Worm (Caenorhabditis elegans) whole organism, L4 larva: Measurements from ENCODE around the gene hlh-3.

Source experiments
- D1046.2 ChIP-seq: fragments of 200-800 bp; sonication (Bioruptor generic); IDR thresholded peaks from 2 replicates; pipeline ENCODE4 v1.3.6; 2022; ENCODE audit warnings: missing genetic modification characterization, missing compliant biosample characterization
- F37D6.2 ChIP-seq: sonication (generic microtip); optimal IDR thresholded peaks from 2 replicates; lab custom pipeline; 2016; ENCODE audit warnings: mild to moderate bottlenecking, missing genetic modification characterization, missing compliant biosample characterization
- F44E2.7 ChIP-seq: fragments of 200-800 bp; sonication (Bioruptor generic); IDR thresholded peaks from 2 replicates; pipeline ENCODE4 v2.1.2; 2022; ENCODE audit warnings: missing genetic modification characterization, missing compliant biosample characterization
- T20F7.1 ChIP-seq: fragments of 200-800 bp; sonication (Bioruptor generic); optimal IDR thresholded peaks from 2 replicates; lab custom pipeline; 2018; ENCODE audit warnings: mild to moderate bottlenecking, missing genetic modification characterization, missing compliant biosample characterization
- ZK337.2 ChIP-seq: fragments of 200-800 bp; sonication (Bioruptor generic); IDR thresholded peaks from 2 replicates; pipeline ENCODE4 v1.3.6; 2022; ENCODE audit warnings: missing genetic modification reagents, missing genetic modification characterization, missing compliant biosample characterization
- ZK546.5 ChIP-seq, 2 experiments: sonication (generic microtip); optimal IDR thresholded peaks; 2 replicates each; lab custom pipeline; 2017; ENCODE audit warnings: missing biosample characterization in 2 of 2, missing genetic modification characterization in 2 of 2
- arid-1 ChIP-seq: fragments of 200-800 bp; sonication (Bioruptor generic); conservative IDR thresholded peaks from 2 replicates; pipeline ENCODE4 v1.3.6; 2022; ENCODE audit warnings: missing genetic modification reagents, missing genetic modification characterization, missing compliant biosample characterization
- attf-4 ChIP-seq: sonication (generic microtip); optimal IDR thresholded peaks from 3 replicates; lab custom pipeline; 2017; ENCODE audit warnings: missing biosample characterization, missing genetic modification characterization
- ceh-32 ChIP-seq: sonication (generic microtip); optimal IDR thresholded peaks from 2 replicates; lab custom pipeline; 2016; ENCODE audit warnings: mild to moderate bottlenecking, missing genetic modification characterization, missing compliant biosample characterization; ENCODE audit not compliant: poor library complexity
- ceh-44 ChIP-seq: fragments of 200-800 bp; sonication (Bioruptor generic); IDR thresholded peaks from 2 replicates; pipeline ENCODE4 v1.3.6; 2022; ENCODE audit warnings: missing genetic modification reagents, missing genetic modification characterization, missing compliant biosample characterization
- ceh-82 ChIP-seq: sonication (generic microtip); optimal IDR thresholded peaks from 2 replicates; lab custom pipeline; 2017; ENCODE audit warnings: missing biosample characterization, missing genetic modification characterization
- ces-1 ChIP-seq: fragments of 150-350 bp; sonication (generic microtip); optimal IDR thresholded peaks from 4 replicates; lab custom pipeline; 2014; ENCODE audit warnings: missing biosample characterization, missing genetic modification reagents, missing genetic modification characterization
- ctbp-1 ChIP-seq: fragments of 200-800 bp; sonication (Bioruptor generic); IDR thresholded peaks from 2 replicates; pipeline ENCODE4 v1.3.6; 2022; ENCODE audit warnings: missing genetic modification reagents, missing genetic modification characterization, missing compliant biosample characterization
- daf-12 ChIP-seq: fragments of 150-350 bp; optimal IDR thresholded peaks from 2 replicates; lab custom pipeline; 2014; ENCODE audit warnings: missing biosample characterization, missing genetic modification reagents, missing genetic modification characterization
- dmd-9 ChIP-seq: fragments of 200-800 bp; sonication (Bioruptor generic); IDR thresholded peaks from 2 replicates; pipeline ENCODE4 v1.3.6; 2022; ENCODE audit warnings: missing genetic modification reagents, missing genetic modification characterization, missing compliant biosample characterization
- dpl-1 ChIP-seq: fragments of 150-350 bp; optimal IDR thresholded peaks from 2 replicates; lab custom pipeline; 2014; ENCODE audit warnings: missing biosample characterization, missing genetic modification reagents, missing genetic modification characterization
- duxl-1 ChIP-seq: sonication (generic microtip); optimal IDR thresholded peaks from 2 replicates; lab custom pipeline; 2016; ENCODE audit warnings: mild to moderate bottlenecking, missing genetic modification characterization, moderate library complexity, missing compliant biosample characterization; ENCODE audit not compliant: poor library complexity
- egl-27 ChIP-seq: sonication (generic microtip); optimal IDR thresholded peaks from 3 replicates; lab custom pipeline; 2017; ENCODE audit warnings: missing biosample characterization, missing genetic modification reagents, missing genetic modification characterization
- egl-43 ChIP-seq: fragments of 200-800 bp; sonication (Bioruptor generic); IDR thresholded peaks from 2 replicates; pipeline ENCODE4 v1.3.6; 2022; ENCODE audit warnings: missing genetic modification reagents, missing genetic modification characterization, missing compliant biosample characterization
- fkh-10 ChIP-seq: fragments of 150-350 bp; optimal IDR thresholded peaks from 2 replicates; lab custom pipeline; 2014; ENCODE audit warnings: missing biosample characterization, missing genetic modification reagents, missing genetic modification characterization
- fos-1 ChIP-seq: fragments of 150-350 bp; optimal IDR thresholded peaks from 2 replicates; lab custom pipeline; 2014; ENCODE audit warnings: missing biosample characterization, missing genetic modification characterization
- hif-1 ChIP-seq, 2 experiments: sonication (generic microtip); optimal IDR thresholded peaks; 2 replicates each; lab custom pipeline; 2016 to 2017; ENCODE audit warnings: missing compliant biosample characterization in 2 of 2, missing genetic modification characterization in 2 of 2, missing genetic modification reagents in 2 of 2, missing genotype in 2 of 2, mild to moderate bottlenecking in 1 of 2
- hlh-11 ChIP-seq: fragments of 200-800 bp; sonication (Bioruptor generic); optimal IDR thresholded peaks from 2 replicates; lab custom pipeline; 2018; ENCODE audit warnings: mild to moderate bottlenecking, missing genetic modification characterization, missing compliant biosample characterization
- lim-7 ChIP-seq: fragments of 200-800 bp; sonication (Bioruptor generic); IDR thresholded peaks from 2 replicates; pipeline ENCODE4 v1.3.6; 2022; ENCODE audit warnings: missing genetic modification characterization, missing compliant biosample characterization
- lin-1 ChIP-seq: fragments of 200-800 bp; sonication (Bioruptor generic); IDR thresholded peaks from 2 replicates; pipeline ENCODE4 v1.3.6; 2022; ENCODE audit warnings: missing genetic modification reagents, missing genetic modification characterization, missing compliant biosample characterization
- lin-13 ChIP-seq: fragments of 150-350 bp; optimal IDR thresholded peaks from 2 replicates; lab custom pipeline; 2014; ENCODE audit warnings: missing biosample characterization, missing genetic modification reagents, missing genetic modification characterization
- lin-15B ChIP-seq: fragments of 150-350 bp; sonication (generic microtip); optimal IDR thresholded peaks from 3 replicates; lab custom pipeline; 2014; ENCODE audit warnings: missing biosample characterization, missing genetic modification characterization
- lin-38 ChIP-seq: fragments of 200-800 bp; sonication (Bioruptor generic); IDR thresholded peaks from 2 replicates; pipeline ENCODE4 v1.3.6; 2022; ENCODE audit warnings: missing genetic modification reagents, missing genetic modification characterization, missing compliant biosample characterization
- mdl-1 ChIP-seq, 2 experiments: fragments of 150-350 bp in 1 of 2; sonication (generic microtip) in 1 of 2; optimal IDR thresholded peaks; 2 replicates each; lab custom pipeline; 2014 to 2017; ENCODE audit warnings: missing biosample characterization in 2 of 2, missing genetic modification characterization in 2 of 2
- mxl-3 ChIP-seq: fragments of 200-800 bp; sonication (Bioruptor generic); optimal IDR thresholded peaks from 2 replicates; lab custom pipeline; 2018; ENCODE audit warnings: mild to moderate bottlenecking, missing genetic modification characterization, missing compliant biosample characterization
- nhr-102 ChIP-seq: sonication (generic microtip); optimal IDR thresholded peaks from 2 replicates; lab custom pipeline; 2016; ENCODE audit warnings: mild to moderate bottlenecking, missing genetic modification characterization, moderate library complexity, missing compliant biosample characterization
- nhr-25 ChIP-seq: sonication (generic microtip); optimal IDR thresholded peaks from 2 replicates; lab custom pipeline; 2017; ENCODE audit warnings: missing genetic modification characterization, mild to moderate bottlenecking, missing compliant biosample characterization, antibody characterized with exemption, moderate library complexity, borderline replicate concordance; ENCODE audit not compliant: insufficient read depth
- nhr-41 ChIP-seq: fragments of 200-800 bp; sonication (Bioruptor generic); IDR thresholded peaks from 2 replicates; pipeline ENCODE4 v1.3.6; 2022; ENCODE audit warnings: missing genetic modification reagents, missing genetic modification characterization, missing compliant biosample characterization
- nhr-42 ChIP-seq: fragments of 200-800 bp; sonication (Bioruptor generic); IDR thresholded peaks from 2 replicates; pipeline ENCODE4 v1.3.6; 2022; ENCODE audit warnings: missing genetic modification characterization, missing compliant biosample characterization
- nhr-76 ChIP-seq: fragments of 150-350 bp; optimal IDR thresholded peaks from 2 replicates; lab custom pipeline; 2014; ENCODE audit warnings: missing biosample characterization, missing genetic modification characterization
- nhr-77 ChIP-seq: fragments of 150-350 bp; optimal IDR thresholded peaks from 2 replicates; lab custom pipeline; 2014; ENCODE audit warnings: missing biosample characterization, missing genetic modification characterization
- pha-4 ChIP-seq, 2 experiments: fragments of 150-350 bp in 1 of 2; fragments of 200-800 bp in 1 of 2; sonication (Bioruptor generic) in 1 of 2; IDR thresholded peaks in 1 of 2; optimal IDR thresholded peaks in 1 of 2; 2 replicates each; pipeline versions ENCODE4 v1.3.6 to Lab custom; 2014 to 2022; ENCODE audit warnings: missing genetic modification characterization in 2 of 2, missing genetic modification reagents in 2 of 2, missing biosample characterization in 1 of 2, missing compliant biosample characterization in 1 of 2
- pqm-1 ChIP-seq: sonication (generic microtip); optimal IDR thresholded peaks from 2 replicates; lab custom pipeline; 2017; ENCODE audit warnings: missing biosample characterization, missing genetic modification characterization
- rbr-2 ChIP-seq: sonication (generic microtip); optimal IDR thresholded peaks from 2 replicates; lab custom pipeline; 2016; ENCODE audit warnings: missing genotype, missing genetic modification characterization, missing compliant biosample characterization
- set-16 ChIP-seq: fragments of 200-800 bp; sonication (Bioruptor generic); IDR thresholded peaks from 2 replicates; pipeline ENCODE4 v1.3.6; 2022; ENCODE audit warnings: missing genetic modification reagents, missing genetic modification characterization, missing compliant biosample characterization
- spr-3 ChIP-seq: fragments of 200-800 bp; sonication (Bioruptor generic); optimal IDR thresholded peaks from 2 replicates; lab custom pipeline; 2018; ENCODE audit warnings: mild to moderate bottlenecking, missing genetic modification characterization, missing compliant biosample characterization
- tag-97 ChIP-seq: fragments of 200-800 bp; sonication (Bioruptor generic); IDR thresholded peaks from 2 replicates; pipeline ENCODE4 v1.3.6; 2022; ENCODE audit warnings: missing genetic modification characterization, missing compliant biosample characterization
- unc-62 ChIP-seq, 3 experiments: fragments of 150-350 bp in 1 of 3; sonication (generic microtip); optimal IDR thresholded peaks in 2 of 3; peaks in 1 of 3; 1 replicate in 1 of 3; 2 replicates in 2 of 3; lab custom pipeline; 2014 to 2017; ENCODE audit warnings: missing biosample characterization in 3 of 3, missing genetic modification characterization in 3 of 3, missing genetic modification reagents in 3 of 3, missing genotype in 1 of 3
- vab-7 ChIP-seq: fragments of 200-800 bp; sonication (Bioruptor generic); IDR thresholded peaks from 2 replicates; pipeline ENCODE4 v1.3.6; 2022; ENCODE audit warnings: missing genetic modification reagents, missing genetic modification characterization, missing compliant biosample characterization
- zag-1 ChIP-seq: fragments of 150-350 bp; optimal IDR thresholded peaks from 2 replicates; lab custom pipeline; 2014; ENCODE audit warnings: missing biosample characterization, missing genetic modification characterization
- zfp-2 ChIP-seq: sonication (generic microtip); optimal IDR thresholded peaks from 2 replicates; lab custom pipeline; 2016; ENCODE audit warnings: mild to moderate bottlenecking, missing genetic modification characterization, missing compliant biosample characterization
- zfp-3 ChIP-seq: fragments of 200-800 bp; sonication (Bioruptor generic); conservative IDR thresholded peaks from 2 replicates; pipeline ENCODE4 v1.3.6; 2022; ENCODE audit warnings: missing genetic modification reagents, missing genetic modification characterization, missing compliant biosample characterization
- zip-2 ChIP-seq: fragments of 150-350 bp; optimal IDR thresholded peaks from 2 replicates; lab custom pipeline; 2014; ENCODE audit warnings: missing biosample characterization, missing genetic modification characterization
- ztf-11 ChIP-seq: fragments of 150-350 bp; optimal IDR thresholded peaks from 2 replicates; lab custom pipeline; 2014; ENCODE audit warnings: missing biosample characterization, missing genetic modification characterization

The hlh-3 gene

ce11 chrII:9060332-9060840 lies 26.0 kb upstream of the hlh-3 start (continued):
- TF ChIP-seq ZK546.5 (tag; optimal IDR thresholded peaks at IDR 0.05; lab: Kevin White, UChicago) (peak in 1 of 2 experiments; percentile 47), nhr-77 (tag; lab: Kevin White, UChicago) (peak; percentile 96), attf-4 (no peak), zfp-3 (GFP tag; lab: Robert Waterston, UW) (peak; percentile 75; the same call in 1 of the 2 replicates), lin-38 (GFP tag; lab: Robert Waterston, UW) (peak; percentile 83), unc-62 (GFP tag; optimal IDR thresholded peaks at IDR 0.05 in 1 of 2; lab: Kevin White, UChicago) (peak in 1 of 2 experiments; percentile 99), unc-62 (tag; optimal IDR thresholded peaks at IDR 0.05; lab: Kevin White, UChicago) (no peak), F37D6.2 (peak; percentile 93), D1046.2 (GFP tag; lab: Robert Waterston, UW) (no peak), zag-1 (tag; lab: Kevin White, UChicago) (peak; percentile 47), zfp-2 (tag; lab: Kevin White, UChicago) (peak; percentile 56), hlh-11 (peak; percentile 98), lin-15B (peak; percentile 11), vab-7 (GFP tag; lab: Robert Waterston, UW) (no peak; the same call in 1 of the 2 replicates), ctbp-1 (peak; percentile 83), mdl-1 (tag; optimal IDR thresholded peaks at IDR 0.05; lab: Kevin White, UChicago) (peak; percentile 68 to 95), spr-3 (GFP tag; lab: Kevin White, UChicago) (peak; percentile 37), mxl-3 (peak; percentile 95), dpl-1 (GFP tag; lab: Kevin White, UChicago) (peak; percentile 67), nhr-102 (peak; percentile 51), lin-13 (peak; percentile 93), nhr-42 (GFP tag; lab: Robert Waterston, UW) (0 out of 2 replicates have a peak, but pooled peaks have one; percentile 72), duxl-1 (tag; lab: Kevin White, UChicago) (no peak), ceh-44 (GFP tag; lab: Robert Waterston, UW) (peak; percentile 43; the same call in 1 of the 2 replicates), pha-4 (GFP tag; IDR thresholded peaks at IDR 0.05; lab: Robert Waterston, UW) (peak; percentile 67; the same call in 1 of the 2 replicates), pha-4 (tag; optimal IDR thresholded peaks at IDR 0.05; lab: Kevin White, UChicago) (no peak), egl-43 (GFP tag; lab: Robert Waterston, UW) (peak; percentile 85), nhr-76 (tag; lab: Kevin White, UChicago) (no peak), daf-12 (tag; lab: Kevin White, UChicago) (no peak), fkh-10 (GFP tag; lab: Kevin White, UChicago) (peak; percentile 73), nhr-41 (peak; percentile 28; the same call in 1 of the 2 replicates), zip-2 (tag; lab: Kevin White, UChicago) (no peak), dmd-9 (0 out of 2 replicates have a peak, but pooled peaks have one; percentile 48), arid-1 (GFP tag; lab: Robert Waterston, UW) (peak; percentile 76), tag-97 (no peak), ceh-32 (tag; lab: Kevin White, UChicago) (no peak), rbr-2 (peak; percentile 96), hif-1 (tag; optimal IDR thresholded peaks at IDR 0.05; lab: Kevin White, UChicago) (peak in 1 of 2 experiments; percentile 91), ZK337.2 (GFP tag; lab: Robert Waterston, UW) (no peak), egl-27 (tag; lab: Kevin White, UChicago) (no peak), ztf-11 (tag; lab: Kevin White, UChicago) (no peak), lin-1 (GFP tag; lab: Robert Waterston, UW) (no peak; the same call in 1 of the 2 replicates), ces-1 (GFP tag; lab: Kevin White, UChicago) (no peak), set-16 (GFP tag; lab: Robert Waterston, UW) (peak; percentile 97), ceh-82 (no peak), nhr-25 (tag; lab: Kevin White, UChicago) (peak; percentile 94), pqm-1 (tag; lab: Kevin White, UChicago) (peak; percentile 32), F44E2.7 (GFP tag; lab: Robert Waterston, UW) (no peak), lim-7 (GFP tag; lab: Robert Waterston, UW) (0 out of 2 replicates have a peak, but pooled peaks have one; percentile 44), fos-1 (tag; lab: Kevin White, UChicago) (no peak), T20F7.1 (GFP tag; lab: Kevin White, UChicago) (peak; percentile 84)
